Fruit fly (Drosophila melanogaster): Measurements from ENCODE around the gene eRF3.
A peak's percentile ranks its signal among the peaks of the same experiment; 100 is the strongest.

eRF3 gene

dm6 chr2L:12483866-12484554 is 49.8 kb downstream of the eRF3 start (continued):
- peak; percentile 81 for TF ChIP-seq CG10209 (GFP tag; optimal IDR thresholded peaks at IDR 0.05)
- peak; percentile 89 for TF ChIP-seq Awh (GFP tag; IDR thresholded peaks at IDR 0.05)
- peak; percentile 92 for TF ChIP-seq ci (GFP tag; IDR thresholded peaks at IDR 0.05)
- peak; percentile 43; the same call in 1 of the 2 replicates for TF ChIP-seq Poxn (GFP tag; IDR thresholded peaks at IDR 0.05)
- TF ChIP-seq Lim3 (GFP tag; IDR thresholded peaks at IDR 0.05), result no peak
- TF ChIP-seq Gug (GFP tag; IDR thresholded peaks at IDR 0.05), result peak; percentile 79
- TF ChIP-seq Usf (GFP tag; optimal IDR thresholded peaks at IDR 0.05), result peak; percentile 55
- TF ChIP-seq pum (GFP tag; optimal IDR thresholded peaks at IDR 0.05), result peak; percentile 93
- peak; percentile 63 for TF ChIP-seq Hey (tag; optimal IDR thresholded peaks at IDR 0.05)
- TF ChIP-seq HLH4C (GFP tag; IDR thresholded peaks at IDR 0.05; ENCODE audit: partially characterized antibody), result no peak
- no peak; the same call in 1 of the 2 replicates for TF ChIP-seq CG4360 (GFP tag; IDR thresholded peaks at IDR 0.05)
- peak; percentile 92 for TF ChIP-seq CG12659 (GFP tag; optimal IDR thresholded peaks at IDR 0.05)
- TF ChIP-seq Dip3 (GFP tag; optimal IDR thresholded peaks at IDR 0.05), result peak; percentile 61
- peak; percentile 81 for TF ChIP-seq CG5245 (GFP tag; optimal IDR thresholded peaks at IDR 0.05)
- TF ChIP-seq CG5180 (GFP tag; optimal IDR thresholded peaks at IDR 0.05), result peak; percentile 73
- peak; percentile 83 for TF ChIP-seq CG9727 (GFP tag; optimal IDR thresholded peaks at IDR 0.05)
- peak; percentile 87 for TF ChIP-seq CG2712 (tag; optimal IDR thresholded peaks at IDR 0.05)
- peak; percentile 90 for TF ChIP-seq pnt (GFP tag; optimal IDR thresholded peaks at IDR 0.05)
- peak; percentile 88 for TF ChIP-seq gro (GFP tag; optimal IDR thresholded peaks at IDR 0.05)

dm6 chr2L:12485897-12486615 is 51.8 kb downstream of the eRF3 start:
- peak; percentile 33 for TF ChIP-seq Sox100B (GFP tag; optimal IDR thresholded peaks at IDR 0.05)
- TF ChIP-seq CG11504 (tag; optimal IDR thresholded peaks at IDR 0.05), result peak; percentile 52
- peak; percentile 44 for TF ChIP-seq CG18262 (tag; optimal IDR thresholded peaks at IDR 0.05)
- TF ChIP-seq Neu2 (GFP tag; optimal IDR thresholded peaks at IDR 0.05; ENCODE audit: borderline replicate concordance), result no peak
- TF ChIP-seq Hr51 (GFP tag; optimal IDR thresholded peaks at IDR 0.05), result peak in 1 of 2 experiments; percentile 43
- TF ChIP-seq luna (GFP tag; optimal IDR thresholded peaks at IDR 0.05), result no peak
- peak; percentile 86 for TF ChIP-seq Blimp-1 (GFP tag; optimal IDR thresholded peaks at IDR 0.05)
- TF ChIP-seq zfh1 (GFP tag; IDR thresholded peaks at IDR 0.05), result 0 out of 3 replicates have a peak, but pooled peaks have one; percentile 24
- TF ChIP-seq CG12769 (tag; optimal IDR thresholded peaks at IDR 0.05), result no peak
- no peak for TF ChIP-seq Hr3 (GFP tag; optimal IDR thresholded peaks at IDR 0.05)
- no peak for TF ChIP-seq Bteb2 (GFP tag; optimal IDR thresholded peaks at IDR 0.05)
- peak; percentile 45 for TF ChIP-seq dmrt99B (tag; optimal IDR thresholded peaks at IDR 0.05)
- TF ChIP-seq CG7372 (GFP tag; IDR thresholded peaks at IDR 0.05), result no peak
- TF ChIP-seq phol (tag; optimal IDR thresholded peaks at IDR 0.05), result peak; percentile 22
- no peak for TF ChIP-seq nom (GFP tag; optimal IDR thresholded peaks at IDR 0.05)
- no peak for TF ChIP-seq Lhr (GFP tag; optimal IDR thresholded peaks at IDR 0.05)
- no peak for TF ChIP-seq klu (GFP tag; IDR thresholded peaks at IDR 0.05)
- no peak for TF ChIP-seq ERR (GFP tag; optimal IDR thresholded peaks at IDR 0.05)
- no peak for TF ChIP-seq jing (GFP tag; optimal IDR thresholded peaks at IDR 0.05)
- no peak for TF ChIP-seq CG1602 (GFP tag; optimal IDR thresholded peaks at IDR 0.05)
- TF ChIP-seq NfI (GFP tag; optimal IDR thresholded peaks at IDR 0.05), result no peak
- TF ChIP-seq bcd (GFP tag; optimal IDR thresholded peaks at IDR 0.05), result no peak
- no peak for TF ChIP-seq CG30431 (GFP tag; optimal IDR thresholded peaks at IDR 0.05)
- TF ChIP-seq ind (GFP tag; optimal IDR thresholded peaks at IDR 0.05), result no peak
- TF ChIP-seq Hr78 (GFP tag; optimal IDR thresholded peaks at IDR 0.05), result peak in 1 of 2 experiments; percentile 92
- TF ChIP-seq ase (GFP tag; IDR thresholded peaks at IDR 0.05), result no peak
- no peak for TF ChIP-seq CG9876 (GFP tag; optimal IDR thresholded peaks at IDR 0.05)
- no peak for TF ChIP-seq Dref (GFP tag; IDR thresholded peaks at IDR 0.05)
- TF ChIP-seq CG2678 (tag; optimal IDR thresholded peaks at IDR 0.05), result peak; percentile 24

All from whole organism, embryonic.